Fruit fly (Drosophila melanogaster) S2 (cell line): ENCODE data around the gene DIP-eta.

Experiments
- CG8478 ChIP-seq: fragments of >200 bp; optimal IDR thresholded peaks from 2 replicates; lab custom pipeline; 2018
- CTCF ChIP-seq, 2 experiments: fragments of >200 bp; optimal IDR thresholded peaks; 2 replicates each; lab custom pipeline; 2018

dm6 chr2L:5553750-5554149 is 64.0 kb downstream of the DIP-eta start, which contains the start of the genes CG14013 and CG14017:
- TF ChIP-seq CG8478 (lab: Kevin White, UChicago): no peak
- TF ChIP-seq CTCF (optimal IDR thresholded peaks at IDR 0.05; lab: Kevin White, UChicago): no peak
